Worm (Caenorhabditis elegans) whole organism, L4 larva: ENCODE results near the gene B0454.26.

ENCODE experiments used
- F37D6.2 ChIP-seq: sonication (generic microtip); optimal IDR thresholded peaks from 2 replicates; lab custom pipeline; 2016; ENCODE audit warnings: mild to moderate bottlenecking, missing genetic modification characterization, missing compliant biosample characterization
- F44E2.7 ChIP-seq: fragments of 200-800 bp; sonication (Bioruptor generic); IDR thresholded peaks from 2 replicates; pipeline ENCODE4 v2.1.2; 2022; ENCODE audit warnings: missing genetic modification characterization, missing compliant biosample characterization
- Y75B8A.6 ChIP-seq: fragments of 200-800 bp; sonication (Bioruptor generic); IDR thresholded peaks from 2 replicates; pipeline ENCODE4 v1.3.6; 2022; ENCODE audit warnings: missing genetic modification reagents, missing genetic modification characterization, missing compliant biosample characterization
- aly-2 ChIP-seq: sonication (generic microtip); optimal IDR thresholded peaks from 2 replicates; lab custom pipeline; 2018; ENCODE audit warnings: missing biosample characterization, missing genetic modification characterization
- ama-1 ChIP-seq: fragments of 150-350 bp; optimal IDR thresholded peaks from 2 replicates; lab custom pipeline; 2014; ENCODE audit warnings: inconsistent platforms, mixed read lengths
- attf-4 ChIP-seq: sonication (generic microtip); optimal IDR thresholded peaks from 3 replicates; lab custom pipeline; 2017; ENCODE audit warnings: missing biosample characterization, missing genetic modification characterization
- ceh-44 ChIP-seq: fragments of 200-800 bp; sonication (Bioruptor generic); IDR thresholded peaks from 2 replicates; pipeline ENCODE4 v1.3.6; 2022; ENCODE audit warnings: missing genetic modification reagents, missing genetic modification characterization, missing compliant biosample characterization
- ceh-62 ChIP-seq: sonication (generic microtip); optimal IDR thresholded peaks from 2 replicates; lab custom pipeline; 2017; ENCODE audit warnings: missing biosample characterization, missing genetic modification characterization
- ces-1 ChIP-seq: fragments of 150-350 bp; sonication (generic microtip); optimal IDR thresholded peaks from 4 replicates; lab custom pipeline; 2014; ENCODE audit warnings: missing biosample characterization, missing genetic modification reagents, missing genetic modification characterization
- ctbp-1 ChIP-seq: fragments of 200-800 bp; sonication (Bioruptor generic); IDR thresholded peaks from 2 replicates; pipeline ENCODE4 v1.3.6; 2022; ENCODE audit warnings: missing genetic modification reagents, missing genetic modification characterization, missing compliant biosample characterization
- daf-19 ChIP-seq: fragments of 200-800 bp; sonication (Bioruptor generic); conservative IDR thresholded peaks from 2 replicates; pipeline ENCODE4 v1.3.6; 2022; ENCODE audit warnings: missing genetic modification characterization, missing compliant biosample characterization
- duxl-1 ChIP-seq: sonication (generic microtip); optimal IDR thresholded peaks from 2 replicates; lab custom pipeline; 2016; ENCODE audit warnings: mild to moderate bottlenecking, missing genetic modification characterization, moderate library complexity, missing compliant biosample characterization; ENCODE audit not compliant: poor library complexity
- dve-1 ChIP-seq: sonication (generic microtip); optimal IDR thresholded peaks from 2 replicates; lab custom pipeline; 2017; ENCODE audit warnings: antibody characterized with exemption, mild to moderate bottlenecking, missing genetic modification characterization, missing compliant biosample characterization; ENCODE audit not compliant: insufficient read depth
- egl-27 ChIP-seq: sonication (generic microtip); optimal IDR thresholded peaks from 3 replicates; lab custom pipeline; 2017; ENCODE audit warnings: missing biosample characterization, missing genetic modification reagents, missing genetic modification characterization
- egl-43 ChIP-seq: fragments of 200-800 bp; sonication (Bioruptor generic); IDR thresholded peaks from 2 replicates; pipeline ENCODE4 v1.3.6; 2022; ENCODE audit warnings: missing genetic modification reagents, missing genetic modification characterization, missing compliant biosample characterization
- fkh-10 ChIP-seq: fragments of 150-350 bp; optimal IDR thresholded peaks from 2 replicates; lab custom pipeline; 2014; ENCODE audit warnings: missing biosample characterization, missing genetic modification reagents, missing genetic modification characterization
- fos-1 ChIP-seq: fragments of 150-350 bp; optimal IDR thresholded peaks from 2 replicates; lab custom pipeline; 2014; ENCODE audit warnings: missing biosample characterization, missing genetic modification characterization
- gei-8 ChIP-seq: fragments of 200-800 bp; sonication (Bioruptor generic); optimal IDR thresholded peaks from 2 replicates; lab custom pipeline; 2018; ENCODE audit warnings: mild to moderate bottlenecking, missing genetic modification characterization, missing compliant biosample characterization
- hlh-11 ChIP-seq: fragments of 200-800 bp; sonication (Bioruptor generic); optimal IDR thresholded peaks from 2 replicates; lab custom pipeline; 2018; ENCODE audit warnings: mild to moderate bottlenecking, missing genetic modification characterization, missing compliant biosample characterization
- hlh-30 ChIP-seq: sonication (generic microtip); optimal IDR thresholded peaks from 2 replicates; lab custom pipeline; 2017; ENCODE audit warnings: antibody characterized with exemption, mild to moderate bottlenecking, missing genetic modification characterization, missing compliant biosample characterization; ENCODE audit not compliant: insufficient read depth
- hmg-1.1 ChIP-seq: fragments of 200-800 bp; sonication (Bioruptor generic); IDR thresholded peaks from 2 replicates; pipeline ENCODE4 v1.3.6; 2022; ENCODE audit warnings: missing genetic modification reagents, missing genetic modification characterization, missing compliant biosample characterization
- lin-1 ChIP-seq: fragments of 200-800 bp; sonication (Bioruptor generic); IDR thresholded peaks from 2 replicates; pipeline ENCODE4 v1.3.6; 2022; ENCODE audit warnings: missing genetic modification reagents, missing genetic modification characterization, missing compliant biosample characterization
- lin-39 ChIP-seq: fragments of 150-350 bp; optimal IDR thresholded peaks from 2 replicates; lab custom pipeline; 2014; ENCODE audit warnings: missing biosample characterization, missing genetic modification reagents, missing genetic modification characterization
- lsy-2 ChIP-seq, 2 experiments: fragments of 150-350 bp in 1 of 2; sonication (generic microtip) in 1 of 2; optimal IDR thresholded peaks; 2 replicates each; lab custom pipeline; 2014 to 2017; ENCODE audit warnings: missing biosample characterization in 2 of 2, missing genetic modification characterization in 2 of 2
- madf-5 ChIP-seq, 2 experiments: fragments of 200-800 bp; sonication (Bioruptor generic); IDR thresholded peaks; 2 replicates each; pipeline ENCODE4 v1.3.6; 2022; ENCODE audit warnings: missing compliant biosample characterization in 2 of 2, missing genetic modification characterization in 2 of 2
- mdl-1 ChIP-seq, 2 experiments: fragments of 150-350 bp in 1 of 2; sonication (generic microtip) in 1 of 2; optimal IDR thresholded peaks; 2 replicates each; lab custom pipeline; 2014 to 2017; ENCODE audit warnings: missing biosample characterization in 2 of 2, missing genetic modification characterization in 2 of 2
- mep-1 ChIP-seq: fragments of 150-350 bp; sonication (generic microtip); optimal IDR thresholded peaks from 3 replicates; lab custom pipeline; 2014; ENCODE audit warnings: missing biosample characterization, missing genetic modification characterization
- mxl-2 ChIP-seq: fragments of 200-800 bp; sonication (Bioruptor generic); conservative IDR thresholded peaks from 2 replicates; pipeline ENCODE4 v1.3.6; 2022; ENCODE audit warnings: missing genetic modification reagents, missing genetic modification characterization, missing compliant biosample characterization
- mxl-3 ChIP-seq: fragments of 200-800 bp; sonication (Bioruptor generic); optimal IDR thresholded peaks from 2 replicates; lab custom pipeline; 2018; ENCODE audit warnings: mild to moderate bottlenecking, missing genetic modification characterization, missing compliant biosample characterization
- nhr-28 ChIP-seq: fragments of 150-350 bp; optimal IDR thresholded peaks from 2 replicates; lab custom pipeline; 2014; ENCODE audit warnings: missing biosample characterization, missing genetic modification characterization
- nhr-42 ChIP-seq: fragments of 200-800 bp; sonication (Bioruptor generic); IDR thresholded peaks from 2 replicates; pipeline ENCODE4 v1.3.6; 2022; ENCODE audit warnings: missing genetic modification characterization, missing compliant biosample characterization
- nhr-48 ChIP-seq: sonication (generic microtip); optimal IDR thresholded peaks from 2 replicates; lab custom pipeline; 2016; ENCODE audit warnings: mild to moderate bottlenecking, missing genetic modification characterization, missing compliant biosample characterization
- nhr-76 ChIP-seq: fragments of 150-350 bp; optimal IDR thresholded peaks from 2 replicates; lab custom pipeline; 2014; ENCODE audit warnings: missing biosample characterization, missing genetic modification characterization
- php-3 ChIP-seq: fragments of 200-800 bp; sonication (Bioruptor generic); IDR thresholded peaks from 2 replicates; pipeline ENCODE4 v1.3.6; 2022; ENCODE audit warnings: missing genetic modification reagents, missing genetic modification characterization, missing compliant biosample characterization
- pqm-1 ChIP-seq: sonication (generic microtip); optimal IDR thresholded peaks from 2 replicates; lab custom pipeline; 2017; ENCODE audit warnings: missing biosample characterization, missing genetic modification characterization
- sdz-12 ChIP-seq: fragments of 200-800 bp; sonication (Bioruptor generic); optimal IDR thresholded peaks from 2 replicates; lab custom pipeline; 2018; ENCODE audit warnings: mild to moderate bottlenecking, missing genetic modification characterization, missing compliant biosample characterization
- set-16 ChIP-seq: fragments of 200-800 bp; sonication (Bioruptor generic); IDR thresholded peaks from 2 replicates; pipeline ENCODE4 v1.3.6; 2022; ENCODE audit warnings: missing genetic modification reagents, missing genetic modification characterization, missing compliant biosample characterization
- snpc-4 ChIP-seq: fragments of 150-350 bp; optimal IDR thresholded peaks from 2 replicates; lab custom pipeline; 2014; ENCODE audit warnings: missing biosample characterization, missing genetic modification characterization
- tag-97 ChIP-seq: fragments of 200-800 bp; sonication (Bioruptor generic); IDR thresholded peaks from 2 replicates; pipeline ENCODE4 v1.3.6; 2022; ENCODE audit warnings: missing genetic modification characterization, missing compliant biosample characterization
- tra-1 ChIP-seq: fragments of 200-800 bp; sonication (Bioruptor generic); IDR thresholded peaks from 2 replicates; pipeline ENCODE4 v1.3.6; 2022; ENCODE audit warnings: missing genetic modification reagents, missing genetic modification characterization, missing compliant biosample characterization
- unc-130 ChIP-seq: sonication (generic microtip); optimal IDR thresholded peaks from 2 replicates; lab custom pipeline; 2016; ENCODE audit warnings: missing genetic modification reagents, missing genetic modification characterization, missing compliant biosample characterization
- unc-39 ChIP-seq: sonication (generic microtip); optimal IDR thresholded peaks from 2 replicates; lab custom pipeline; 2017; ENCODE audit warnings: missing biosample characterization, missing genetic modification characterization
- vab-7 ChIP-seq: fragments of 200-800 bp; sonication (Bioruptor generic); IDR thresholded peaks from 2 replicates; pipeline ENCODE4 v1.3.6; 2022; ENCODE audit warnings: missing genetic modification reagents, missing genetic modification characterization, missing compliant biosample characterization
- ztf-7 ChIP-seq: fragments of 150-350 bp; optimal IDR thresholded peaks from 2 replicates; lab custom pipeline; 2014; ENCODE audit warnings: missing biosample characterization, missing genetic modification characterization

The B0454.26 gene

ce11 chrII:2987854-2988350 lies 50.5 kb downstream of the B0454.26 start, which contains the start of gene lido-7 (continued):
- TF ChIP-seq lin-39 = no peak
- TF ChIP-seq fkh-10 (GFP tag; lab: Kevin White, UChicago) = no peak
- no peak for TF ChIP-seq madf-5 (GFP tag; IDR thresholded peaks at IDR 0.05; lab: Robert Waterston, UW)
- no peak for TF ChIP-seq nhr-76 (tag; lab: Kevin White, UChicago)
- TF ChIP-seq unc-130 = no peak
- TF ChIP-seq mxl-3 = peak; percentile 56
- no peak for TF ChIP-seq ama-1 (lab: Kevin White, UChicago)
- TF ChIP-seq mep-1 (tag; lab: Kevin White, UChicago) = peak; percentile 48
- no peak for TF ChIP-seq attf-4 (tag; lab: Kevin White, UChicago)
- no peak for TF ChIP-seq daf-19 (GFP tag; lab: Robert Waterston, UW)
- TF ChIP-seq unc-39 (tag; lab: Kevin White, UChicago) = no peak
- TF ChIP-seq F44E2.7 (GFP tag; lab: Robert Waterston, UW) = no peak
- TF ChIP-seq pqm-1 (tag; lab: Kevin White, UChicago) = no peak
- TF ChIP-seq ceh-62 (tag; lab: Kevin White, UChicago) = no peak
- no peak for TF ChIP-seq Y75B8A.6 (GFP tag; lab: Robert Waterston, UW)
- TF ChIP-seq tra-1 = peak; percentile 55; the same call in 1 of the 2 replicates
- TF ChIP-seq mdl-1 (tag; optimal IDR thresholded peaks at IDR 0.05; lab: Kevin White, UChicago) = peak in 1 of 2 experiments; percentile 46
- TF ChIP-seq egl-43 (GFP tag; lab: Robert Waterston, UW) = peak; percentile 62; the same call in 1 of the 2 replicates
- TF ChIP-seq lin-1 (GFP tag; lab: Robert Waterston, UW) = no peak
- peak; percentile 49 for TF ChIP-seq hlh-30 (tag; lab: Kevin White, UChicago)
- no peak for TF ChIP-seq gei-8 (GFP tag; lab: Kevin White, UChicago)
- peak; percentile 27; the same call in 1 of the 2 replicates for TF ChIP-seq ctbp-1 (GFP tag; lab: Robert Waterston, UW)
- no peak for TF ChIP-seq vab-7 (GFP tag; lab: Robert Waterston, UW)
- no peak for TF ChIP-seq fos-1 (tag; lab: Kevin White, UChicago)
- TF ChIP-seq ceh-44 (GFP tag; lab: Robert Waterston, UW) = no peak
- TF ChIP-seq nhr-42 (GFP tag; lab: Robert Waterston, UW) = no peak
- TF ChIP-seq php-3 (GFP tag; lab: Robert Waterston, UW) = no peak
- TF ChIP-seq egl-27 (tag; lab: Kevin White, UChicago) = no peak
- TF ChIP-seq snpc-4 (tag; lab: Kevin White, UChicago) = no peak
- no peak for TF ChIP-seq sdz-12
- TF ChIP-seq hmg-1.1 (GFP tag; lab: Robert Waterston, UW) = peak; percentile 74
- peak; percentile 13 for TF ChIP-seq dve-1 (tag; lab: Kevin White, UChicago)
- TF ChIP-seq tag-97 (GFP tag; lab: Robert Waterston, UW) = no peak
- TF ChIP-seq mxl-2 (GFP tag; lab: Robert Waterston, UW) = no peak
- peak; percentile 40 for TF ChIP-seq duxl-1 (tag; lab: Kevin White, UChicago)
- peak; percentile 17 for TF ChIP-seq nhr-28
- peak; percentile 52 for TF ChIP-seq nhr-48 (tag; lab: Kevin White, UChicago)
- TF ChIP-seq aly-2 = no peak
- peak; percentile 71 for TF ChIP-seq hlh-11 (tag; lab: Kevin White, UChicago)
- TF ChIP-seq set-16 (GFP tag; lab: Robert Waterston, UW) = peak; percentile 93
- peak in 1 of 2 experiments; percentile 46 for TF ChIP-seq lsy-2 (tag; optimal IDR thresholded peaks at IDR 0.05; lab: Kevin White, UChicago)
- TF ChIP-seq ces-1 (GFP tag; lab: Kevin White, UChicago) = no peak
- no peak for TF ChIP-seq ztf-7
- no peak for TF ChIP-seq F37D6.2 (tag; lab: Kevin White, UChicago)
